Worm (Caenorhabditis elegans) whole organism, L4/young adult: ENCODE data around the gene T26G10.4.

Source experiments
- W03F9.2 ChIP-seq: fragments of 150-350 bp; optimal IDR thresholded peaks from 2 replicates; lab custom pipeline; 2014; ENCODE audit warnings: missing biosample characterization, missing genetic modification characterization
- him-1 ChIP-seq: sonication (generic microtip); optimal IDR thresholded peaks from 2 replicates; lab custom pipeline; 2016; ENCODE audit warnings: missing genotype, missing genetic modification reagents, missing genetic modification characterization, missing compliant biosample characterization

DNA sequence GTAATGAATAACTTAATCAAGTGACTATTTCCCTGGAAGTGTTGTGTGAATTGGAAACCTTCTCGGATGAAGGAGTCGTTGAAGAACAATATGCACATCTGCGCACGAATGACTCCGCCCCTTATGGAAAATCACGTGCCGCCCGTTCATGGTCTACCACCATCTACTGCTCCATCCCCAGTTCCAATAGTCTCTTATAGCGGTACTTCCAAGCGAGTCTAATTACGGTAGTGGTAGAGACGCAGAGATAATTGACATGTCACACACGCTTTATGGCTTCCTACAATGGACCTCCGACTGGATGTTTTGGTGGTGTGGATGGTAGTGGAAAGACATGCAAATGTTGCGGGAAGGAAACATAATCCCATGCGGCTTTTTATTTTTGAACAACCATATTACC is 30.6 kb downstream of the T26G10.4 start:
- TF ChIP-seq him-1 (no peak), W03F9.2 (tag; lab: Kevin White, UChicago) (no peak)
